Worm (Caenorhabditis elegans) whole organism, L4/young adult: Measurements from ENCODE around the gene srx-120.
A peak's percentile ranks its signal among the peaks of the same experiment; 100 is the strongest.
"Not testable (repeated sequence)": the region's sequence is repeated elsewhere in the genome, so short reads cannot be mapped to it uniquely, and the experiment has no call there.

Experiments used
- W03F9.2 ChIP-seq: fragments of 150-350 bp; optimal IDR thresholded peaks from 2 replicates; lab custom pipeline; 2014; ENCODE audit warnings: missing biosample characterization, missing genetic modification characterization
- dao-5 ChIP-seq: sonication (generic microtip); optimal IDR thresholded peaks from 2 replicates; lab custom pipeline; 2016; ENCODE audit warnings: missing genotype, missing genetic modification characterization, moderate library complexity, missing compliant biosample characterization
- him-1 ChIP-seq: sonication (generic microtip); optimal IDR thresholded peaks from 2 replicates; lab custom pipeline; 2016; ENCODE audit warnings: missing genotype, missing genetic modification reagents, missing genetic modification characterization, missing compliant biosample characterization

The srx-120 gene

DNA sequence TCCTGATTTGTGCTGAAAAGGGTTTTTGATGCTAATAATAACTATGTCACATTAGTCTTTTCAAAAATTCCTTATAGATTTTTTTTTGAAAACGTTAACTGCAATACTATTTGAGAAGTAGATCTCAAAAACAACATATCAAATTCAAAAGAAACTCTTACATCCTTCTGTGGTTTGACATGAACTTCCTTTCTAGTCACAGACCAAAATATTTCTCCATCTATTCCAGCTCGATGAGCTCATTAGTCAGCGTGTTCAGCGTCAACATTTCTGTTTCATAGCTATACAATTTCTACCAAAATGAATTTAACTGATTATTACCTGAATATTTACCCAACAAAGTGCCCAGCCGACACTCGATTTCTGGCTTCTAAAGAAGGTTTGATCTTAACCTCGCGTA lies 22.4 kb upstream of the srx-120 start, which contains the start of gene srh-67:
TSS of gene srh-67 (plus strand) at position 301 of the 400 bp plus-strand sequence.
- TF ChIP-seq dao-5 (tag; lab: Kevin White, UChicago) (no peak), W03F9.2 (tag; lab: Kevin White, UChicago) (no peak), him-1 (no peak)

DNA sequence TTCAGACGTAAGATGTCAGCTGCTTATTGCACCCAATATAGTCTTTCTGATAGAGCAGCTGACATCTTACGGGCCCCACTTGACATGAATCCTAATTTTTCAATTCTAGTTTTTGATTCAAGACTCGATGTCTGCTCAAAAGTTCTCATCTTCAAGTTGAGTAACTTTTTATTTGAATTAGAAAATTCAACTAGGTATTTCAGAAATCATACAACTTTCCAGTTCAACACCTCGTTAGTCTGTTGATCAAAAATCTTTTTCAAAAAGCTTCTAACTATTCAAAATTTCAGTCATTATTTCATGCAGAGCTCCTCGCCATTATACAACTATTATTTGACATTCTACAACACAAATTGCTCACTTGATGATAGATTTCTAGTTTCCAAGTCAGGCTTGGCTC lies 19.2 kb upstream of the srx-120 start, which contains the start of gene srh-73:
TSS of gene srh-73 (plus strand) at position 301 of the 400 bp plus-strand sequence.
- TF ChIP-seq him-1 (no peak), dao-5 (tag; lab: Kevin White, UChicago) (no peak), W03F9.2 (tag; lab: Kevin White, UChicago) (no peak)

DNA sequence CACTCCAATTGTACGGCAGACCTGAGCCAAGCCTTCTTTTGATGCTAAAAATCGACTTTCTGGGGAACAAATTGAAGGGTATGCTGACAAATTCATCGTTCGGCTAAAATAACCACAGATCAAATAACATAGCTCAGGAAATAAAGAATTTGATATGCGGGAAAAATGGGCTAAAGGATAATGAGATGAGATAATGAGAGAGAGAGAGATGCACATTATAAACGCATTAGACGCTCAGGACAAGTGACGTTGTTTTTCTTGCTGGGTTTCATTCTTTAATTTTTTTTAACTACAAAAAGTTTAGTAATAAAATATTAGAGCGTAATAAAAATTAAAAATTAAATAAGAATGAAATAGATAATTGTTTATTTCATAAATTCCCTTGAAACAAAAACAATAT lies 16.4 kb upstream of the srx-120 start, which contains the start of gene srh-69:
TSS of gene srh-69 (minus strand) at position 101 of the 400 bp plus-strand sequence.
- TF ChIP-seq W03F9.2 (tag; lab: Kevin White, UChicago) (no peak), him-1 (no peak), dao-5 (tag; lab: Kevin White, UChicago) (no peak)

DNA sequence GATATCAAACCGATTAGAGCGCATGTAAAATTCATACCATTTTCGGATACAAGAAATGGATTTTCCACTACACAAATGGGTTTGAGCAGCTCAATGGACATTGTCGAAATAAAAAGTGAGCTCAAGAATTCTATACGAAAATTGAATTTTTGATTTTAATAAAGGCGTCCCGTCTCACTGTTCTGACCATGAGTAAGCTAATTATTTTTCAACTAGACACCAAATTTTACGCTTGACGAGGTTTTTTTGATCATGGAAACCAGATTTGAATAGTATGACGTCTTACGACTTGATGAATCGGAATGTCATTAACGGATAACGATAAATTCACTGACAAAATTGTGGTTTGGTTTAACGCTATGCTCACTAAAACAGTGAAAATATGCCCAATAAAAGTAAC lies 14.7 kb upstream of the srx-120 start, which contains the start of gene srh-61:
TSS of gene srh-61 (minus strand) at position 101 of the 400 bp plus-strand sequence.
- TF ChIP-seq W03F9.2 (tag; lab: Kevin White, UChicago) (no peak), him-1 (no peak), dao-5 (tag; lab: Kevin White, UChicago) (no peak)

DNA sequence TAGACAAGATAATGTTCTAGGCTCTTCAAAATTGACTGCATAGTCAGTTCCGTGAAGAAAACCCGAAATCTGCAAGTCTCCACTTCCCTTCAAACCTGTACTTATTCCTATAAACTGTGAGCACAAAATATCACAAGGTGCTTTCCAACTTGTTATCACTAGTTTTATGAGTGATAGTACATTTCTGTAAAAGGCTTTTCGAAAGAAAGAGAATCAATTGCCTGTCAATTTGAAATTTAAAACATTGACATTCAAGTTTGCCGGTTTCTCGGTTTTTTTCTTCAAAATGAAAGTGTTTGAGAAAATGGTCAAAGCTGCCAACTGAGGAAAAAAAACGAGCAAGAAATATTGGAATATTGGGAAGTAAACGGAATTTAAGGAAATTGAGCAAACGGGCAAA lies 13.1 kb upstream of the srx-120 start:
- no peak for TF ChIP-seq W03F9.2 (tag; lab: Kevin White, UChicago)
- no peak for TF ChIP-seq him-1
- no peak for TF ChIP-seq dao-5 (tag; lab: Kevin White, UChicago)

DNA sequence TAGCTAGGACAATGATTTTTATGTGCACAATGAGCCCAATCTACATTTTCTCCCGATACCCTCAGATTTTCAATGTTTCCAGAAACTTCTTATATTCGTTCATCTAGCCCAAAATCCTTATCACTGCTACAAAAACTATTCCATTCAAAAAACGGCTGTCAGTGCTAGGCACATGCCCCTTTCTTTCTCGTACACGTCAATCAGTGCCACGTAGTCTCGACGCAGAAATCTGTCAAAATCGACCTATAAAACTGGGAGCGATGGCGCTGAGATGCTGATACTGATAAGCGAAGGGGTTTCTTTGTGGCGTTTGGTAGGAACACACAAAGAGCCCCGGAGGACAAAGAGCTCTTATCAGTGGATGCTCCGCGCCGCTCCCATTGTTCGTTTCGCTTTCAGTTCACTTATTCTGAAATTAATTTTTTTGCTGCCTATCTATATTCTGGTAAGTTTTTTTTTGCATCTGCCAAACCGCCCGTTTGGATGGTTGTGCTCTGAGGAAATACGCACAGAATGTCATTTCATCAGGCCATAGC lies 12.2 kb upstream of the srx-120 start, which contains the start of gene srh-70:
TSS of gene srh-70 (minus strand) at position 51 of the 536 bp plus-strand sequence.
- no peak for TF ChIP-seq him-1
- TF ChIP-seq W03F9.2 (tag; lab: Kevin White, UChicago) = no peak
- no peak for TF ChIP-seq dao-5 (tag; lab: Kevin White, UChicago)

DNA sequence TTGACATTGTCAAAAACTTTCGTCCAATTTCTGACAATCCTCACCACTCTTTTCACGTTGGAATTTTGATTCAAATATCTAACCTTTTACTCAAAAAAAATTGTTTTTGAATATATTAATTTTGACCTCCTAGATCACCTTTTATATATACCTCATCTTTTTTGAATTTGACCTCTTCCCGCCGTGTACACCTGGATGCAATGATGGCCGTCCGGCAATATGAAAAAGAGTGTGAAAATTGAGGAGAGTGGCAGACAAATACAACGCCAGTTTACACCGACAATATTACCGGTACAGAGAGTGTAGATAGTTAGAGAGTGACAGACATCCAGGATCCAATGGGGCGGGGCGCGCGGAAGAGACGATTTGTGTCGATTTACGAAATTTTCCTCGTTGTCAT lies 11.4 kb upstream of the srx-120 start, which contains the start of gene ceh-99:
TSS of gene ceh-99 (plus strand) at position 366 of the 400 bp plus-strand sequence.
- TF ChIP-seq W03F9.2 (tag; lab: Kevin White, UChicago) = no peak
- no peak for TF ChIP-seq him-1
- no peak for TF ChIP-seq dao-5 (tag; lab: Kevin White, UChicago)

DNA sequence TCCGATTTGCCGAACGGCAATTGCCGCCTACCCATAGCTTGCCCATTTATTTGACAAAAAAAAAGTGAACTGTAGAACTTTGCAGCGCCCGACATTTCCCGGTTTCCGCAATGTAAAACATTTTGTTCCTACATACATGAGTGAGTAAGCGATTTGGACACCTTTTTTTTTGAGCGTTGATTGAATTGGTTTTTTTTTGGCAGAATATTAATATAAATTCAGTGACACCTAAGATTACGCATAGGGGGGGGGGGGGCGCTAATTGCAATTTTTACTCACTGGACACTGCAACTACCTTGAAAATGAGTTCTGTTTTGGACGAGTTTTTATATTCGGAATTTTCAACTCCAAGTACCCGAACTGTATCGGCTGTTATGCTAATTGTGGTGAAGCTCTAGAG lies 5.5 kb upstream of the srx-120 start, which contains the start of gene srx-118:
TSS of gene srx-118 (plus strand) at position 301 of the 400 bp plus-strand sequence.
- TF ChIP-seq W03F9.2 (tag; lab: Kevin White, UChicago) = no peak
- no peak for TF ChIP-seq dao-5 (tag; lab: Kevin White, UChicago)
- TF ChIP-seq him-1 = no peak

DNA sequence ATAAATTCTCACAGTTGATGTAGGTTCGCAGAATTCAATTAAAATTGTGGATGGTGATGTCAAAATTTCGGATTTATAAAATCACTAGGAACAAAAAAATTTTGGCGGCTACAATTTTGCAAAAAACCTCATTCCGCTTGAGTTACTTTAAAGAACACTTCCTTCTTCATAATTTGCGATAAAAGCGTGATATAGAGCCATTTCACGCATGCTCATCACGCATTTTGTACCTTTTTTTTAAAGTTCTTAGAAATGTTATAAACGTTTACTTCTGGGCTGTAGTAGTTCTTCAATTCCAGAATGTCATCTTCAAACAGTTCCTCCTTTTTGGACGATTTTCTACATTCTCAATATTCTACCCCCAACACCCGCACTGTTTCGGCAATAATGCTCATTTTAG lies 3.1 kb upstream of the srx-120 start, which contains the start of gene srx-119:
TSS of gene srx-119 (plus strand) at position 301 of the 400 bp plus-strand sequence.
- TF ChIP-seq dao-5 (tag; lab: Kevin White, UChicago) (no peak), W03F9.2 (tag; lab: Kevin White, UChicago) (no peak), him-1 (no peak)

DNA sequence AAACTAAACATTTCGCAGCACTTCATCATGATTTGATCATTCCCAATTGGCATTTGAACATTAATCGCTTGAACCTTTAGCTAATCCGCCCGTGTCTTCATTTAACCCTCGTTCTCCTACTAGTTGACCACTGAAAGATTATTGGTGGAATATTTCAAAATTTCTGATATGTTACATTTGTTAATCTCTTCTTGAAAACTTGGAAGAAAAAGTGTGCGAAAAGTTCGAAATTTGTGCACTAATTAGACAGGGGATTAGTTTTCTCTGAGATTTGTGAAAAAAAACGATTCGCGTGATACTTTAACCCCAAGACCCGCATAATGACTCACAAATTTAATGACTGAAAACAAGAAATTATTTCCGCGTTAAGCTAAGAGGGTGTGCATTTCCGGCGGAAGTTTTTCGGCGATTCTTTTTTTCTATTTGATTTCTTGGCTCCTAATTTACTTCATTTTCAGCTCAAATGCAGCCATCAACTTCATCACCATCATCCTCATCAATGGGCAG lies 4.3 kb downstream of the srx-120 start, which contains the start of gene nimk-1:
TSS of gene nimk-1 (plus strand) at position 457 of the 507 bp plus-strand sequence.
- TF ChIP-seq dao-5 (tag; lab: Kevin White, UChicago) (no peak), W03F9.2 (tag; lab: Kevin White, UChicago) (no peak), him-1 (no peak)

DNA sequence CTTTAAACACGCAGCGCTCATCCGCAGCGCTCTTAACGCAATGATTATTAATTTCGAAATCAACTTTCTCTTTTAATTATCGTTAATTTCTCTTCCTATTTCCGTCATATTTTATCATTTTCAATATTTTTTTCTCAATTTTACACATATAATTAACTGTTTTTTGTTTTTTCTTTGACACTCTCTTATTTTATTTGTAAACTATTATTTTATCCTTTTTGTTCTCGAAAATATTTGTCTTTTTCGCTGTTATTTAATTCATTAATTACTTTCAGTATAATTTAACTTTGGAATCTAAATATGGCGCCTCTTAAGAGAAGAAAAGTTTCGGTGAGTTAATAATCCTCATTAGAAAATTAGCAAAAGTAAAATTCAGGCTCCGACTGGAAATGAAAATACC lies 5.1 kb downstream of the srx-120 start, which contains the start of gene F49C5.3:
TSS of gene F49C5.3 (plus strand) at position 301 of the 400 bp plus-strand sequence.
- TF ChIP-seq dao-5 (tag; lab: Kevin White, UChicago); W03F9.2 (tag; lab: Kevin White, UChicago); him-1: not testable (repeated sequence)

DNA sequence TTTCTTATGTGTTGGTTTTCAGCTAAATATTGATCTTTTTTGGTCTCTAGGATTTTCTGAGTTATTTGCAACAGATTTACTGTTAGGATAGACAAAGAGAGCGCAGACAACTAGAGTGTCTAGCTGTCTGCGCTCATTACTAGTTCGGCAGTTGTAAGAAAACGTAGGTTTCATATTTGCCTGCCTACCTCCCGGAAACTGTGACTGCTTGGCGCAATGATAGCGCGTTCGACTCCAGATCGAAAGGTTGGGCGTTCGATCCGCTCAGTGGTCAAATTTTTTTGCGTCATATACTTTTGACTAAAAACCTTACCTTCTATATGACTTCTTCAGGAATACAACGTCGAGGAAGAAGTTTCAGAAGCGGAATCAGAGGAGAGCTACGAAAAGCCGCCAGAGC lies 8.3 kb downstream of the srx-120 start:
- TF ChIP-seq dao-5 (tag; lab: Kevin White, UChicago) (no peak), him-1 (no peak), W03F9.2 (tag; lab: Kevin White, UChicago) (no peak)

DNA sequence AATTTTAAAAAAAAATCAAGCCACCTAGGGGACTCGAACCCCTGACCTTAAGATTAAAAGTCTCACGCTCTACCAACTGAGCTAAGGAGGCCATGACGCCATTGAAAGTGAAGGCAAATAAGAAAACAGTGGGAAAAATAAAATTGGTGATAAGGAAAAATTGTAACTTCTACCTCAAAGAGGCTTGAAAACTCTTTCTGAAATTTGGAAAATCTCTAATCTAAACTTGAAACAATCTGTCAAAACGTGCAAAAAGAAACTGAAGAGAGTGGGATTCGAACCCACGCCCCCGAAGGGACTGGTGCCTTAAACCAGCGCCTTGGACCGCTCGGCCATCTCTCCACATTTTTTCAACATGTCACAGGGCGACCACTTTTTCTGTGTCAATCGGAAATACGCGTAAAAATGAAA lies 10.6 kb downstream of the srx-120 start:
- peak; percentile 64 for TF ChIP-seq dao-5 (tag; lab: Kevin White, UChicago)

DNA sequence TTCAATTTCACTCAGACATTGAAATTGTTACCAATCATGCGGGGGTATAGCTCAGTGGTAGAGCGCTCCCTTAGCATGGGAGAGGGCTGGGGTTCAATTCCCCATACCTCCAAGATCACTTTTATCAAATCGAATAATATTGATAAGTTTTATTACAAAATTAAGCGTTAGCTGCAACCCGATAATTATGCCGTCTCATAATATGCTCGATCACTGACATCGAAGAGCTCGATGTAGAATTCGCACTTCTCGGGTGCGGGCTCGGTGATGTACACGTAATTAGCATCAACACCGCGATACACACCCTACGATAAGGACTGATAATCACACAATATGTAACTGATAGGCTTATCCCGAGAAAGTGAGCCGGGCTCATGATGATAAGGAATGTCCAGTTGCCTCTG lies 11.5 kb downstream of the srx-120 start:
- TF ChIP-seq him-1 = no peak
- no peak for TF ChIP-seq W03F9.2 (tag; lab: Kevin White, UChicago)
- TF ChIP-seq dao-5 (tag; lab: Kevin White, UChicago) = no peak
